Worm (Caenorhabditis elegans) whole organism, early embryonic: ENCODE results near the gene vkmt-1.

ENCODE experiments used
- B0310.2 ChIP-seq: sonication (generic microtip); optimal IDR thresholded peaks from 2 replicates; lab custom pipeline; 2016; ENCODE audit warnings: mild to moderate bottlenecking, missing genetic modification characterization, missing compliant biosample characterization
- F13C5.2 ChIP-seq: sonication (generic microtip); optimal IDR thresholded peaks from 2 replicates; lab custom pipeline; 2017; ENCODE audit warnings: mild to moderate bottlenecking, missing genetic modification characterization, inconsistent platforms, missing compliant biosample characterization
- aly-1 ChIP-seq: sonication (generic microtip); optimal IDR thresholded peaks from 2 replicates; lab custom pipeline; 2016; ENCODE audit warnings: missing genetic modification characterization, missing compliant biosample characterization
- ama-1 ChIP-seq: fragments of 150-350 bp; optimal IDR thresholded peaks from 2 replicates; lab custom pipeline; 2014
- ceh-13 ChIP-seq: fragments of 200-800 bp; sonication (Bioruptor generic); optimal IDR thresholded peaks from 2 replicates; lab custom pipeline; 2018; ENCODE audit warnings: mild to moderate bottlenecking, missing genetic modification characterization, missing compliant biosample characterization
- ceh-36 ChIP-seq: sonication (generic microtip); optimal IDR thresholded peaks from 2 replicates; lab custom pipeline; 2016; ENCODE audit warnings: missing genetic modification characterization, inconsistent platforms, missing compliant biosample characterization
- ets-7 ChIP-seq: sonication (generic microtip); optimal IDR thresholded peaks from 2 replicates; lab custom pipeline; 2016; ENCODE audit warnings: missing genotype, missing genetic modification characterization, missing compliant biosample characterization
- flt-1 ChIP-seq: fragments of 200-800 bp; sonication (Bioruptor generic); IDR thresholded peaks from 2 replicates; pipeline ENCODE4 v1.3.6; 2022; ENCODE audit warnings: missing genetic modification characterization, missing compliant biosample characterization
- hmbx-1 ChIP-seq: sonication (generic microtip); optimal IDR thresholded peaks from 2 replicates; lab custom pipeline; 2016; ENCODE audit warnings: mild to moderate bottlenecking, missing genetic modification characterization, missing compliant biosample characterization
- hmg-4 ChIP-seq: fragments of 200-800 bp; sonication (Bioruptor generic); optimal IDR thresholded peaks from 2 replicates; lab custom pipeline; 2018; ENCODE audit warnings: mild to moderate bottlenecking, missing genetic modification characterization, missing compliant biosample characterization
- hnd-1 ChIP-seq: sonication (generic microtip); optimal IDR thresholded peaks from 2 replicates; lab custom pipeline; 2016; ENCODE audit warnings: missing genetic modification characterization, missing compliant biosample characterization
- pes-1 ChIP-seq: fragments of 200-800 bp; sonication (Bioruptor generic); IDR thresholded peaks from 2 replicates; pipeline ENCODE4 v1.3.6; 2022; ENCODE audit warnings: missing genetic modification reagents, missing genetic modification characterization, missing compliant biosample characterization
- scrt-1 ChIP-seq: fragments of 200-800 bp; sonication (Bioruptor generic); IDR thresholded peaks from 2 replicates; pipeline ENCODE4 v1.3.6; 2022; ENCODE audit warnings: missing genetic modification characterization, missing compliant biosample characterization
- sea-1 ChIP-seq: fragments of 200-800 bp; sonication (Bioruptor generic); conservative IDR thresholded peaks from 2 replicates; pipeline ENCODE4 v1.3.6; 2022; ENCODE audit warnings: missing genetic modification characterization, missing compliant biosample characterization
- tbx-11 ChIP-seq: fragments of 200-800 bp; sonication (Bioruptor generic); IDR thresholded peaks from 2 replicates; pipeline ENCODE4 v1.3.6; 2022; ENCODE audit warnings: missing genetic modification characterization, missing compliant biosample characterization
- tbx-37 ChIP-seq: fragments of 200-800 bp; sonication (Bioruptor generic); conservative IDR thresholded peaks from 2 replicates; pipeline ENCODE4 v1.3.6; 2022; ENCODE audit warnings: missing genetic modification reagents, missing genetic modification characterization, missing compliant biosample characterization
- tra-4 ChIP-seq: sonication (generic microtip); optimal IDR thresholded peaks from 2 replicates; lab custom pipeline; 2017; ENCODE audit warnings: missing genetic modification characterization, missing compliant biosample characterization

vkmt-1 gene

DNA sequence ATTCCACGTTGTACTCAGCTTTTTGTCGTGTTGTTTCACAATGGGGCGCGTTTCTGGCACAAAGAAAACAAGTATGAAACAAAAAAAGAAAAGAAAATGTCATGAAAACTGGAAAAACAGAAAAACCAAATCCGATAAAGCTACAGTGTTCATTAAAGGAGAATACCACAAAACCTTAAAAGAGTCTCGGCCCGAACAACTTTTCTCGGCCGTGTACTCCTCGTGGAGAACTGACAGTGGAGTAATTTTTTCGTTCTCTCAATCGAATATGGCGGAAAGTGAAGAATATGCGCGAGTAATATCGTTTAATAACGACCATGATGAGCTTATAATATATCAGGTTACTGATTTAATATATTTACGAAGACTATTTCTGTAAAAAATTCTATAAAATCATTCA, at the start of gene vkmt-1, which contains the start of gene tag-335:
Gene vkmt-1 (plus strand): TSS at position 219 of the 400 bp plus-strand sequence.
Gene tag-335 (minus strand): TSS at position 88 of the 400 bp plus-strand sequence.
- TF ChIP-seq ama-1 (lab: Kevin White, UChicago) (no peak), B0310.2 (tag; lab: Kevin White, UChicago) (no peak), pes-1 (GFP tag; lab: Robert Waterston, UW) (no peak), sea-1 (no peak), scrt-1 (no peak)

DNA sequence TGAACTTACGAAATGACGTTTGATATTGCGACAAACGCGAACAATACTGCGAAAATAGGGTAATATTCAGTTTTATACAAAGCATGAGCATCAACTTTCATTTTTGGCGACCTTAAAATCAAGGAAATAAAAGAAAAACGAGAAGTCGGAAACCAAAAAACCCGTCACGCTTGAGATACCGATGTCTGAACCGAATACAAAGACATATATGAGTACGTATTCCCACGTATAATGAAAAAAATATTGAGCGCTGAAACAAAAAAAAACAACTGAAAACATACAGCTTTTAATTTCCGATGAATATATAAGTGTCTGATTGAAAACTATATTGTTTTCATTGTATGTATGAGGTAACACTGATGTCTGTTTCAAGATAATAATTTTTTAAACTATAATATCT, 48.8 kb upstream of the vkmt-1 start, which contains the start of gene sre-18:
Gene sre-18 (minus strand): TSS at position 101 of the 400 bp plus-strand sequence.
- no peak for TF ChIP-seq ets-7

DNA sequence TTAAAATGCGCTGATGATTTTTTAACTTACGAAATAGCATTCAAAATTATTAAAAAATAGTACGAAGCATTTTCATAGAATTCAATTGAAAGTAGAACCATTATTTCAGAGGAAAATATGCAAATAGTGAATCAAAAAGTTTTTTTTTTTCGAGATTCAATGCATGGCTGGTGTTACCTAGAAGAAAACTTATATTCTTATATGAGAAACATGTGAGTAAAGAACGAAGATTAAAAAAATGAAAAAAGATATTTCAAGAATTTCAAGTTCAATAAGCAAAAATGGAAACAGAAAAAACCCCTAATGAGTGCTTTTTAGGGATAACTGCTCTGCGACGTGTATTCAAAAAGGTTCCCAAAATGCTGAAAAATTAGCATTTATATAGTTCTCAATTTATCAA, 42.5 kb upstream of the vkmt-1 start, which contains the start of gene sre-16:
Gene sre-16 (minus strand): TSS at position 101 of the 400 bp plus-strand sequence.
- TF ChIP-seq aly-1 (tag; lab: Kevin White, UChicago), result no peak
- TF ChIP-seq F13C5.2 (tag; lab: Kevin White, UChicago), result no peak
- no peak for TF ChIP-seq B0310.2 (tag; lab: Kevin White, UChicago)

DNA sequence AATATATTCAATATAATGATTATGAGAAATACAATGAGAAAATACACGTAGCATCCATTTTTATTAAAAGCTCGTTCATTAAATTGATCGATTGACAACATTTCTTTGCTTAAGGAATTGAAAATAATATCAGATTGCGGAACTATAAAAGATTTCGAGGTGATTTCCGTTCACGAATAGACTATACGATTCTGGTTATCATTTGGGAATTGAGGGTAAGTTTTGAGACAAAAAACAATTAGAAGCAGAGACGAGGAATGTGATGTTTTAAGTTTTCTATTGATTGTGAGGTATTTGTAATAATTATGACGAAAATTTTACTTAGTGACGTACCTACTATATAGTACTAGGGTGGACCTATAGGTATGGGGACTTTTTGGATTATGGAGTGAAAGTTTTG, 39.7 kb upstream of the vkmt-1 start, which contains the start of gene sre-19:
Gene sre-19 (minus strand): TSS at position 101 of the 400 bp plus-strand sequence.
- TF ChIP-seq scrt-1 (no peak), sea-1 (no peak), pes-1 (GFP tag; lab: Robert Waterston, UW) (no peak), aly-1 (tag; lab: Kevin White, UChicago) (no peak), tbx-11 (GFP tag; lab: Robert Waterston, UW) (no peak), hmg-4 (GFP tag; lab: Kevin White, UChicago) (no peak), ceh-36 (tag; lab: Kevin White, UChicago) (no peak), ets-7 (no peak)

DNA sequence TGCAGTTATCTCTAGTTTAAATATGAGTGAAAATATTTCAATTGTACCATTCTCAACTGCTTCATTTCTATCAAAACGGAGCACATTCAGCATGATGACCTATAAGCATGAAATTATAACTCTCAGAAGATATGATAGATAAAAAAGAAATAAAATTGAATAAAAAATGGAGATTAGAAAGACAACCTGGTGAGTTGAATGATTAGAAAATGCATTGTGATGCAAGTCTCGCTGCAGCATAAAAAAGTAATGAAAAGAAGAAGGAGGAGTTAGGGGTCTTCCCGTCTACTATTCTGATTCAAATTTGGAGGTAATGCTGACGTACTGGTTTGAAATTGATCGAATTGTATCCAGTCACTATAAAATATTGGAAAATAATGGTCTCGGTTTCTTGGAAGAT, 33.8 kb upstream of the vkmt-1 start, which contains the start of gene sre-15:
Gene sre-15 (minus strand): TSS at position 101 of the 400 bp plus-strand sequence.
- TF ChIP-seq tbx-37 (GFP tag; lab: Robert Waterston, UW) (no peak), hnd-1 (no peak), ceh-36 (tag; lab: Kevin White, UChicago) (no peak), pes-1 (GFP tag; lab: Robert Waterston, UW) (no peak), ceh-13 (GFP tag; lab: Kevin White, UChicago) (no peak), hmbx-1 (tag; lab: Kevin White, UChicago) (no peak), flt-1 (GFP tag; lab: Robert Waterston, UW) (no peak), sea-1 (no peak), tra-4 (tag; lab: Kevin White, UChicago) (no peak), ets-7 (no peak), tbx-11 (GFP tag; lab: Robert Waterston, UW) (no peak), F13C5.2 (tag; lab: Kevin White, UChicago) (no peak), scrt-1 (no peak), hmg-4 (GFP tag; lab: Kevin White, UChicago) (no peak), aly-1 (tag; lab: Kevin White, UChicago) (no peak), B0310.2 (tag; lab: Kevin White, UChicago) (no peak), ama-1 (lab: Kevin White, UChicago) (no peak)

DNA sequence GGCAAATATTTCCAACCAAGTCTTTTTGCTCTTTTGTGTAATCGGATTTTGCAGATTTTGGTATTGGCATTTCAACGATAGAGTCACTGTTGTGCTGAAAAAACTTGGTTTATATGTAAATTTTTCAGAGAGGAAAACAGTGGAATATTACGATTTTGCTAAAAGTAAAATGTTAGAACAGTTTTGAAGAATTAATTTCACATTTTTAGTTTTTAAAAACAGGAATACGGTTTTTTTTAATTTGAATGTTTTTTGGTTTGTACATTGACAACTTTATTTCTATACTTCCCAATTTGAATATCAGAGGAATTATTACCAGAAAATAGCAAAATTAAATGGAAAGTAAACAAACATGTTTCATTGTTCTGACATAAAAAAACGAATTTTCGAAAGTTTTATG, 25.9 kb upstream of the vkmt-1 start, which contains the start of gene dnj-26:
Gene dnj-26 (minus strand): TSS at position 101 of the 400 bp plus-strand sequence.
- no peak for TF ChIP-seq ceh-13 (GFP tag; lab: Kevin White, UChicago)
- TF ChIP-seq ets-7, result no peak
- TF ChIP-seq tbx-37 (GFP tag; lab: Robert Waterston, UW), result no peak
- TF ChIP-seq hmbx-1 (tag; lab: Kevin White, UChicago), result no peak
- TF ChIP-seq tbx-11 (GFP tag; lab: Robert Waterston, UW), result no peak
- TF ChIP-seq aly-1 (tag; lab: Kevin White, UChicago), result no peak
- TF ChIP-seq sea-1, result no peak
- TF ChIP-seq flt-1 (GFP tag; lab: Robert Waterston, UW), result no peak

DNA sequence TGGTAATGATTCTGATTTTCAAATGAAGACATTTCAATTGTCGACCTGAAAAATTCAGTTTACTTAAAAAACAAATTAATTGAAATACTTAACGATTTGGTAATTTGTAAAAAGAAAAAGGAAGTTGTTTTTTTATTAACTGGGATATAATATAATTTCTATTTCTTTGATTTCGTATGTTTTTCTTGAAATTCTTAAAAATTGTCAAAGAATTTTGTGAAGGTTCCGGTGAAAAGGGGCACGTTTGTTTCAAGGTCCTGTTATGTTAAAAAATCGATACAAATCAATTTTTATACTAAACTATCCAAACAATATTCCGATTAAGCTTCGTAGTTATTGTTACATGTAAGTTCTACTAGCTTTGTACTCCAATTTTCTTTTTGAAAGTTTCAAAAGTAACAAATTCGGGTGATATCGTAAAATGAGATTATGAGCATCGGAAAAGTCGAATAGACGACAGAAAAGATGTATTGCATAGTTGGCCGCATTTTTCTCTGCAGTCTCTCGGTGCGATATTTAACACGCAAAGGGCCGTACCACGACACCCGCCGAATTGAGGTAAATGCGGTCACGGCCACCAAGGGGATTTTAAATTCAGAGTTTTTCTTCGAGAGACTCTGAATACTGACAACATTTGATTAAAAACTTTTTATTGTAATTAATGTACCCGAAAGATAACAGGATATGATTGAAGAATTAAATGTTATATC, 19.2 kb upstream of the vkmt-1 start, which contains the start of gene Y39C12A.9:
Gene Y39C12A.9 (minus strand): TSS at position 51 of the 710 bp plus-strand sequence.
- no peak for TF ChIP-seq hmg-4 (GFP tag; lab: Kevin White, UChicago)
- TF ChIP-seq sea-1, result no peak
- no peak for TF ChIP-seq tbx-37 (GFP tag; lab: Robert Waterston, UW)
- no peak for TF ChIP-seq B0310.2 (tag; lab: Kevin White, UChicago)

DNA sequence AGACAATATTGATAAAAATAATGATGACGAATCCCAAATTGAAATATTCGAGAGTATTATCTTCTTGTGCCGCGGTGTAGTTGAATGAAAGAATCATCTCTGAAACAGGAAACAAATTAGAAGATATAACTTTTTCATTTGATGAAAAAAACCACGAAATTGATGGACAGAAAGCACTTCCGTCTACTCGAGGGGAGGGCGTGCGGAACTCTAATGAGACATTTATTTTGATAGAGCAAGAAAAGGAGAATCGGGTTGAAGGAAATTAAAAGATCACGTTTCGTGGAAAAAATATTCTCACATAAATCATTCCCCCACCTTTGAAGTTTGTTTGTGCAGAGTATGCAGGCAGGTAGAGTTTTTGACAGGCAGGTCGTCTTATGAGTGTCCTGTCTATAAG, 17.2 kb upstream of the vkmt-1 start, which contains the start of gene sre-14:
Gene sre-14 (minus strand): TSS at position 101 of the 400 bp plus-strand sequence.
- TF ChIP-seq hmbx-1 (tag; lab: Kevin White, UChicago), result no peak
- no peak for TF ChIP-seq tra-4 (tag; lab: Kevin White, UChicago)
- no peak for TF ChIP-seq ceh-13 (GFP tag; lab: Kevin White, UChicago)
- TF ChIP-seq hmg-4 (GFP tag; lab: Kevin White, UChicago), result no peak
- no peak for TF ChIP-seq sea-1
- TF ChIP-seq aly-1 (tag; lab: Kevin White, UChicago), result no peak
- TF ChIP-seq ceh-36 (tag; lab: Kevin White, UChicago), result no peak
- TF ChIP-seq flt-1 (GFP tag; lab: Robert Waterston, UW), result no peak
- TF ChIP-seq pes-1 (GFP tag; lab: Robert Waterston, UW), result no peak
- no peak for TF ChIP-seq F13C5.2 (tag; lab: Kevin White, UChicago)
- no peak for TF ChIP-seq tbx-37 (GFP tag; lab: Robert Waterston, UW)
- no peak for TF ChIP-seq ets-7
- TF ChIP-seq tbx-11 (GFP tag; lab: Robert Waterston, UW), result no peak
- no peak for TF ChIP-seq B0310.2 (tag; lab: Kevin White, UChicago)
- TF ChIP-seq ama-1 (lab: Kevin White, UChicago), result no peak
- TF ChIP-seq scrt-1, result no peak
- no peak for TF ChIP-seq hnd-1
